Worm (Caenorhabditis elegans) whole organism, L1 larva: ENCODE data around the gene lev-1.

ENCODE experiments used
- aly-2 ChIP-seq: fragments of 150-350 bp; optimal IDR thresholded peaks from 2 replicates; lab custom pipeline; 2014; ENCODE audit warnings: missing biosample characterization, missing genetic modification characterization
- ama-1 ChIP-seq: fragments of 150-350 bp; optimal IDR thresholded peaks from 2 replicates; lab custom pipeline; 2014
- ceh-63 ChIP-seq: fragments of 200-800 bp; sonication (Bioruptor generic); optimal IDR thresholded peaks from 2 replicates; lab custom pipeline; 2018; ENCODE audit warnings: mild to moderate bottlenecking, missing genetic modification characterization, missing compliant biosample characterization
- ces-1 ChIP-seq: fragments of 150-350 bp; optimal IDR thresholded peaks from 2 replicates; lab custom pipeline; 2014; ENCODE audit warnings: missing biosample characterization, missing genetic modification reagents, missing genetic modification characterization

DNA sequence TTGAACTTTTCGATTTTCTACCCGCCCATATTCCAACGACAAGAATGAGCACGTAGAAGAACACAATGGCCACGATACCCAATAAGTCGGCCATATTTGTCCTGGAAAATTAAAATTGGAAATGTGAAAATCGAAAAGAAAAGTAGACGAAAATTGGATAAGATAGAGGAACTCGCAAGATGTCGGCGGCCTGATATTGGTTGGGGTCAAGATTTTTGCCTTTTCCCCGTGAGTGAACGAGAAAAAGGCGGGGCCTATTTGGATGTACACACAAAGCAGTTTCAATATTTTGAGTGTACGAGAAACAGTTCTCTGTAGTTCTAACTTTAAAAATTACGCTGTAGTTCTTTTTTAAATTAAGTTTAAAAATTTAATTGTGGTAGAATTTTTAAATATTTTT lies 35.3 kb upstream of the lev-1 start, which contains the start of gene cho-1:
- TF ChIP-seq ces-1 (no peak), ama-1 (no peak), aly-2 (tag; lab: Kevin White, UChicago) (no peak), ceh-63 (GFP tag; lab: Kevin White, UChicago) (no peak)
